Fruit fly (Drosophila melanogaster): ENCODE results near the gene CheB98a.
A peak's percentile ranks its signal among the peaks of the same experiment; 100 is the strongest.

Gene CheB98a

DNA sequence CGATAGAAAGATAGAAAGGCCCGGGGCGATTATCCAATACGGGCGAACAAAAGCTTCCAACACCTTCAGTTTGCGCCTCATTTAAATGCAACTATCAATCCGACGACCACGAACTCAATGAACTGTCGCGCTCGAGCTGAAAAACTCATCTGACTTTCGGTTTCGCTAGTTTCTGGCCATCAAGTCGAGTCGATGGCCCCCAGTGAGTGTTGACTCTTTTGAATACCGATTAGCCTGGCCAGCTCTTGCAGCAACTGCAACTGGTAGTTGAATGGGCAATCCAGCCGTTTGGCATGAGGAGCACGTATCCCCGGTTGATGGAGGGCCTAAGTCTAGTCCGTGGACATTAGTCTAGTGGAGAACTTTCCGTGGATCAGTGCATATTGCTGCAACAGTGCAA, 20.7 kb downstream of the CheB98a start:
- TF ChIP-seq psq (GFP tag; optimal IDR thresholded peaks at IDR 0.05): no peak
- no peak for TF ChIP-seq ey (GFP tag; optimal IDR thresholded peaks at IDR 0.05)
- no peak for TF ChIP-seq usp (GFP tag; optimal IDR thresholded peaks at IDR 0.05)
- no peak for TF ChIP-seq Hr78 (GFP tag; optimal IDR thresholded peaks at IDR 0.05)
- TF ChIP-seq Hnf4 (GFP tag; optimal IDR thresholded peaks at IDR 0.05): no peak
- TF ChIP-seq br (GFP tag; optimal IDR thresholded peaks at IDR 0.05): no peak
- TF ChIP-seq h (GFP tag; optimal IDR thresholded peaks at IDR 0.05): no peak
- no peak for TF ChIP-seq dsf (GFP tag; optimal IDR thresholded peaks at IDR 0.05; ENCODE audit: borderline replicate concordance)
- TF ChIP-seq Mio (GFP tag; optimal IDR thresholded peaks at IDR 0.05): no peak

DNA sequence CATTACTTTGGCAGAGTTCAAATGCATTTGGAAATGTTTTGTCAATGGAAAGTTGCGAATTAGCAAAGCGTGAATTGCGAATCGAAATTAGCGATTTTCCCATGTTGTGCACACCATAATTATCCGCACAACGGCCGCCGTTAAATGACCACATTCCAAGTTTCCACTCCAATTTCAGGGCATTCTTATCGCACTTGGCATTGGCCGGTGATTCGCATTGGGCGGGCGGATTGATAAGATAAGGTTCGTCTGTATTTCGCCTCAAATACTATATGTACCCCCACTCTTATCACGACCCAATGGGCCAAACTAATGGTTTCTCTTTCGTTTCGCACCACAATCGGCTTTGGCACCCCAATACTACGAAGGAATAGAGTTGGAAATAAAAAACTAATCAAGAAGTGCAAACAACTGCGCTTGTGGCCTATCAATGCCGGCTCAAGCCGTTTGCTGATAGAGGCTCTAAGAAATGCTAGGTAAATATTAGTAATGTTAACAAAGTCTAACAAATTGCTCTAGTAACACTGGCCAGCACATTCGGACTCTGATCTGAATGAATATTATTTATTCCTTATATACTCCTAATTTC, 22.9 kb downstream of the CheB98a start:
- no peak for TF ChIP-seq Hr83 (GFP tag; optimal IDR thresholded peaks at IDR 0.05; ENCODE audit: poor library complexity, severe bottlenecking)
- no peak for TF ChIP-seq N (GFP tag; optimal IDR thresholded peaks at IDR 0.05)
- no peak for TF ChIP-seq Hr78 (GFP tag; optimal IDR thresholded peaks at IDR 0.05)
- TF ChIP-seq Vsx2 (GFP tag; optimal IDR thresholded peaks at IDR 0.05; ENCODE audit: partially characterized antibody): no peak
- no peak for TF ChIP-seq foxo (GFP tag; optimal IDR thresholded peaks at IDR 0.05)
- TF ChIP-seq Dfd (GFP tag; optimal IDR thresholded peaks at IDR 0.05): no peak
- no peak for TF ChIP-seq usp (GFP tag; optimal IDR thresholded peaks at IDR 0.05)
- TF ChIP-seq CG32264 (GFP tag; optimal IDR thresholded peaks at IDR 0.05): no peak
- no peak for TF ChIP-seq CrebA (GFP tag; optimal IDR thresholded peaks at IDR 0.05; ENCODE audit: borderline replicate concordance)
- TF ChIP-seq Mio (GFP tag; optimal IDR thresholded peaks at IDR 0.05): no peak

DNA sequence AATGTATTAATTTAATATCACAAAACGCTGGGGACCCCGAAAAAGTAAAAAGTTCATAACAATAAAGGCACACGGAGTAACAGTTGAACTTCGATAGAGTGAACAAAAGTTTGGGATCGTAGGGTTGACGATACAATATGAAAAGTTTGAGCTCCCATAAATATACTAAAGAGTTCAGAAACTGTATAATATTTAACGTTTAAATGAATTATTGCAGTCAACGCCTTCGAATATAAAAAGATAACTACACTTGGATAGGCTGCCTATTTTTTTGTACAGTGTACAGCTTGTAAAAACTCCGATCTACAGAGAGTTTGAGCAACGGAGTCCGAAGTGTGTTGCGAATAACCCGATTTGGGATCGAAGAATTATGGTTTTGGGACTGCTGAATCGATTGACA, 24.2 kb downstream of the CheB98a start:
- TF ChIP-seq Rel (GFP tag; optimal IDR thresholded peaks at IDR 0.05) (no peak), Rel (tag; optimal IDR thresholded peaks at IDR 0.05) (peak; percentile 64), Hr78 (GFP tag; optimal IDR thresholded peaks at IDR 0.05) (no peak), br (GFP tag; optimal IDR thresholded peaks at IDR 0.05) (peak; percentile 44), sage (GFP tag; optimal IDR thresholded peaks at IDR 0.05) (no peak), HLH106 (tag; optimal IDR thresholded peaks at IDR 0.05) (peak; percentile 60), OdsH (GFP tag; optimal IDR thresholded peaks at IDR 0.05) (peak; percentile 16), rgr (GFP tag; optimal IDR thresholded peaks at IDR 0.05) (peak; percentile 2), psq (GFP tag; optimal IDR thresholded peaks at IDR 0.05) (peak; percentile 7), sv (GFP tag; optimal IDR thresholded peaks at IDR 0.05) (no peak), dl (GFP tag; optimal IDR thresholded peaks at IDR 0.05; ENCODE audit: insufficient read depth in 1 of 2, partially characterized antibody in 2 of 2) (no peak), ey (GFP tag; optimal IDR thresholded peaks at IDR 0.05) (peak; percentile 45), foxo (GFP tag; optimal IDR thresholded peaks at IDR 0.05) (no peak), fru (GFP tag; optimal IDR thresholded peaks at IDR 0.05) (peak; percentile 49)

DNA sequence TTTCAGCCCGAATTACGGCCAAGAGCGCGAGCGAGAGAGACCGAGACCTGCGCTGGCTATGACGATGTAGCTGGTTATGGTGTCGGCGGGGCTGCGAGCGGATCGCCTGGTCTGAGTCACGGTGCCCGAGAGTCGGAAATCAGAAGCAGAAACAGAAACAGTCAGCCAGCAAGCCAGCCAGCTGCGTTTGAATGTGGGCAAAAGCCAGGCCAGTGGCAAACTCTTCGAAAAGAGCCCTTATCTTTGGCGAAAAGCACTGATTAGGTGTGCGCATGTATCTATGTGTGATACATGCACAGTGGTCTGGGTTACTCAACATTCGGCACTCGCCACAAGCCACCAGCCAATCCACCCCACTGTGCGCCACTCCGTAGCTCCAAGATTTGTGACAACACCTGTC, 24.7 kb downstream of the CheB98a start:
- TF ChIP-seq h (GFP tag; optimal IDR thresholded peaks at IDR 0.05) (peak; percentile 52), foxo (GFP tag; optimal IDR thresholded peaks at IDR 0.05) (peak in 1 of 2 experiments; percentile 21), Sp1 (GFP tag; optimal IDR thresholded peaks at IDR 0.05) (no peak)

DNA sequence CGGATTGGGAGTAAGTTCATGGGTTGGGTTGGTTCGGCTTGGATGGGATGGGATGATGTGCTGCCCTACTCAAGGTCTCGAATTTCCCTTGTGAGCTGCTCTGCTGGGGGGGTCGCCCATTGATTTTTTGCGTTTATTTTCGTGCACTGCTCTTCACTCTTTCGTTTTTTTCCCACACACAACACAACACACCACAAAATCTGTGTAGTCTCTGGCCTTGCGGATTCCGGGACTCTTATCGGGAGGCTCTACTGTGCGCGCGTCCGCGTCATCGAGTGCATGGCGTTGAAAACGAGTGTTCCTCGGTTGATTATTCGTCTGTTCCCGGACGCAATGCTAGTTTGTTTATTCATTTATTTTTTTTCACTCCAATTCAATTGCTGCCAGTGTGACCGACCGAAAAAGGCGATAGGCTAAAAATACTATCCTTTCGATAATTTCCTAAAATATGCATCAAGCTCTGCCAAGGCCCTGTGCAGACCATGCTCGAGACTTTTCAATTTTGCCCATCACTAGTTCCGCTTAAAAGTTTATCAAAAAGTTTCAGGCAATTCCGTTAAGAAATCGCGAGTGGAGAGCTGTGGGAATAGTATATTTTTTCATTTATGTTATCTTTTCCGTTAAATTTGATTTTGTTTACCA, 25.2 kb downstream of the CheB98a start, which contains the start of gene WASp:
Gene WASp (minus strand): TSS at position 399 of the 642 bp plus-strand sequence.
- TF ChIP-seq OdsH (GFP tag; optimal IDR thresholded peaks at IDR 0.05) (peak; percentile 43), dsf (GFP tag; optimal IDR thresholded peaks at IDR 0.05; ENCODE audit: borderline replicate concordance) (no peak), GATAd (GFP tag; optimal IDR thresholded peaks at IDR 0.05) (no peak), tai (GFP tag; optimal IDR thresholded peaks at IDR 0.05) (no peak), rgr (GFP tag; optimal IDR thresholded peaks at IDR 0.05) (no peak), N (GFP tag; optimal IDR thresholded peaks at IDR 0.05) (no peak), sage (GFP tag; optimal IDR thresholded peaks at IDR 0.05) (no peak), h (GFP tag; optimal IDR thresholded peaks at IDR 0.05) (no peak), Abd-B (GFP tag; optimal IDR thresholded peaks at IDR 0.05) (no peak), HLH106 (tag; optimal IDR thresholded peaks at IDR 0.05) (peak; percentile 66), Dif (GFP tag; optimal IDR thresholded peaks at IDR 0.05; ENCODE audit: partially characterized antibody) (no peak), CG32264 (GFP tag; optimal IDR thresholded peaks at IDR 0.05) (peak; percentile 30), Rel (GFP tag; optimal IDR thresholded peaks at IDR 0.05) (no peak), Rel (tag; optimal IDR thresholded peaks at IDR 0.05) (peak; percentile 76), pan (optimal IDR thresholded peaks at IDR 0.05) (no peak), Mio (GFP tag; optimal IDR thresholded peaks at IDR 0.05) (no peak), br (GFP tag; optimal IDR thresholded peaks at IDR 0.05) (no peak), woc (GFP tag; optimal IDR thresholded peaks at IDR 0.05) (no peak), Sp1 (GFP tag; optimal IDR thresholded peaks at IDR 0.05) (no peak), Hr83 (GFP tag; optimal IDR thresholded peaks at IDR 0.05; ENCODE audit: poor library complexity, severe bottlenecking) (peak; percentile 67), CrebA (GFP tag; optimal IDR thresholded peaks at IDR 0.05; ENCODE audit: borderline replicate concordance) (no peak), lola (GFP tag; optimal IDR thresholded peaks at IDR 0.05) (no peak), jim (GFP tag; optimal IDR thresholded peaks at IDR 0.05) (no peak), usp (GFP tag; optimal IDR thresholded peaks at IDR 0.05) (no peak), dmrt93B (GFP tag; optimal IDR thresholded peaks at IDR 0.05) (peak; percentile 62), psq (GFP tag; optimal IDR thresholded peaks at IDR 0.05) (peak; percentile 5), dl (GFP tag; optimal IDR thresholded peaks at IDR 0.05; ENCODE audit: insufficient read depth in 1 of 2, partially characterized antibody in 2 of 2) (no peak), brk (GFP tag; optimal IDR thresholded peaks at IDR 0.05) (no peak), Jra (GFP tag; optimal IDR thresholded peaks at IDR 0.05) (no peak), Hnf4 (GFP tag; optimal IDR thresholded peaks at IDR 0.05) (no peak), Vsx2 (GFP tag; optimal IDR thresholded peaks at IDR 0.05; ENCODE audit: partially characterized antibody) (no peak)

All from whole organism, wandering third instar larva.